Fruit fly (Drosophila melanogaster) Kc167 (cell line): Measurements from ENCODE around the gene CG7742.

Source experiments
- Myc ChIP-seq: fragments of >200 bp; optimal IDR thresholded peaks from 2 replicates; lab custom pipeline; 2017; ENCODE audit warnings: missing external identifiers
- Sin3A ChIP-seq: fragments of >200 bp; optimal IDR thresholded peaks from 2 replicates; lab custom pipeline; 2018; ENCODE audit warnings: missing external identifiers
- h ChIP-seq: fragments of >200 bp; optimal IDR thresholded peaks from 3 replicates; lab custom pipeline; 2018; ENCODE audit warnings: missing external identifiers
- insv ChIP-seq: fragments of >200 bp; optimal IDR thresholded peaks from 3 replicates; lab custom pipeline; 2018; ENCODE audit warnings: missing external identifiers
- psq ChIP-seq: fragments of >200 bp; optimal IDR thresholded peaks from 2 replicates; lab custom pipeline; 2017; ENCODE audit warnings: missing external identifiers
- ttk ChIP-seq: sonication (Bioruptor generic); optimal IDR thresholded peaks from 2 replicates; lab custom pipeline; 2017; ENCODE audit warnings: missing external identifiers

Gene CG7742

dm6 chr2L:5249766-5250165 lies 34.9 kb upstream of the CG7742 start:
- TF ChIP-seq ttk (lab: Kevin White, UChicago), result no peak
- TF ChIP-seq psq (lab: Kevin White, UChicago), result no peak

- TF ChIP-seq Myc (lab: Kevin White, UChicago) (no peak), psq (lab: Kevin White, UChicago) (no peak), insv (no peak), Sin3A (lab: Kevin White, UChicago) (no peak), h (lab: Kevin White, UChicago) (no peak)
These were observed 33.7 kb upstream of the CG7742 start for dm6 chr2L:5248582-5248981.

dm6 chr2L:5247812-5248211 lies 32.9 kb upstream of the CG7742 start:
- TF ChIP-seq ttk (lab: Kevin White, UChicago), result no peak
- no peak for TF ChIP-seq h (lab: Kevin White, UChicago)
- no peak for TF ChIP-seq Myc (lab: Kevin White, UChicago)
- no peak for TF ChIP-seq insv
- no peak for TF ChIP-seq Sin3A (lab: Kevin White, UChicago)
- TF ChIP-seq psq (lab: Kevin White, UChicago), result no peak

dm6 chr2L:5247384-5247783 lies 32.5 kb upstream of the CG7742 start:
- no peak for TF ChIP-seq insv
- no peak for TF ChIP-seq Myc (lab: Kevin White, UChicago)
- TF ChIP-seq Sin3A (lab: Kevin White, UChicago), result no peak
- no peak for TF ChIP-seq ttk (lab: Kevin White, UChicago)
- TF ChIP-seq h (lab: Kevin White, UChicago), result no peak

dm6 chr2L:5245363-5245892 lies 30.5 kb upstream of the CG7742 start:
- no peak for TF ChIP-seq Sin3A (lab: Kevin White, UChicago)
- no peak for TF ChIP-seq Myc (lab: Kevin White, UChicago)
- TF ChIP-seq ttk (lab: Kevin White, UChicago), result no peak

dm6 chr2L:5242194-5242914 lies 27.5 kb upstream of the CG7742 start:
- TF ChIP-seq ttk (lab: Kevin White, UChicago) (no peak), psq (lab: Kevin White, UChicago) (no peak), Sin3A (lab: Kevin White, UChicago) (no peak), insv (no peak), Myc (lab: Kevin White, UChicago) (no peak), h (lab: Kevin White, UChicago) (no peak)

dm6 chr2L:5240520-5240919 lies 25.6 kb upstream of the CG7742 start:
- no peak for TF ChIP-seq insv

- TF ChIP-seq ttk (lab: Kevin White, UChicago) (no peak), h (lab: Kevin White, UChicago) (no peak), psq (lab: Kevin White, UChicago) (no peak), insv (no peak), Myc (lab: Kevin White, UChicago) (no peak), Sin3A (lab: Kevin White, UChicago) (no peak)
These were observed 24.8 kb upstream of the CG7742 start for dm6 chr2L:5239433-5240278.

- TF ChIP-seq Sin3A (lab: Kevin White, UChicago) (no peak), psq (lab: Kevin White, UChicago) (no peak), Myc (lab: Kevin White, UChicago) (no peak), h (lab: Kevin White, UChicago) (no peak), insv (no peak), ttk (lab: Kevin White, UChicago) (no peak)
These were observed 23.7 kb upstream of the CG7742 start for dm6 chr2L:5238567-5238925.

dm6 chr2L:5237899-5238566 lies 23.2 kb upstream of the CG7742 start:
- no peak for TF ChIP-seq ttk (lab: Kevin White, UChicago)

- TF ChIP-seq insv (no peak), psq (lab: Kevin White, UChicago) (no peak), Myc (lab: Kevin White, UChicago) (no peak), h (lab: Kevin White, UChicago) (no peak), Sin3A (lab: Kevin White, UChicago) (no peak), ttk (lab: Kevin White, UChicago) (no peak)
These were observed 22.4 kb upstream of the CG7742 start for dm6 chr2L:5237175-5237753.

- TF ChIP-seq insv, result no peak
- TF ChIP-seq Sin3A (lab: Kevin White, UChicago), result no peak
- TF ChIP-seq h (lab: Kevin White, UChicago), result no peak
- TF ChIP-seq psq (lab: Kevin White, UChicago), result no peak
- TF ChIP-seq ttk (lab: Kevin White, UChicago), result no peak
- TF ChIP-seq Myc (lab: Kevin White, UChicago), result no peak
These were observed 21.5 kb upstream of the CG7742 start for dm6 chr2L:5236346-5236809.
